Worm (Caenorhabditis elegans) whole organism, early embryonic: ENCODE measurements around the gene rsd-2.

Source experiments
- ama-1 ChIP-seq: fragments of 150-350 bp; optimal IDR thresholded peaks from 2 replicates; lab custom pipeline; 2014
- sea-1 ChIP-seq: fragments of 200-800 bp; sonication (Bioruptor generic); conservative IDR thresholded peaks from 2 replicates; pipeline ENCODE4 v1.3.6; 2022; ENCODE audit warnings: missing genetic modification characterization, missing compliant biosample characterization
- tbx-37 ChIP-seq: fragments of 200-800 bp; sonication (Bioruptor generic); conservative IDR thresholded peaks from 2 replicates; pipeline ENCODE4 v1.3.6; 2022; ENCODE audit warnings: missing genetic modification reagents, missing genetic modification characterization, missing compliant biosample characterization
- tra-4 ChIP-seq: sonication (generic microtip); optimal IDR thresholded peaks from 2 replicates; lab custom pipeline; 2017; ENCODE audit warnings: missing genetic modification characterization, missing compliant biosample characterization

DNA sequence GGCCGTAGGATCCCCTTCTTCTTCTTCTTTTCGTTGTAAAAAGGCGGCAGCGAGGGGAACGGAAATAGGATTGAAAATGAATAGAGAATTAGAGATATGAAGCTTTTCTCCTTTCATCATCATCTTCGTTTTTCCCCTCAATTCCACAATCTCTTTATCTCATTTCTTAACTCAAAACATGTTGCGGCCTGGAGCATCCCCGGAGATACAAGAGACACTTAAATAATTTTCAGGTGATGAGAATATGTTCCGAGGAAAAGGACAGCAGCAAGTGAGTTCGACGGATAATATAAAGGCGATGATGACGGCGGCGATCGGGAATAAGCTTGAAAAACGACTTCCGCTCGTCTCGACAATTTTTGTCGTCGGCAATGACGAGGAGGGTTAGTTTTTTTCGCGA, 21.6 kb upstream of the rsd-2 start, which contains the start of the genes Y45F10B.13 and qui-1:
- no peak for TF ChIP-seq ama-1
- no peak for TF ChIP-seq tra-4
- no peak for TF ChIP-seq tbx-37 (GFP tag; lab: Robert Waterston, UW)
- TF ChIP-seq sea-1 (GFP tag; lab: Robert Waterston, UW) = no peak
